Worm (Caenorhabditis elegans): ENCODE measurements around the gene klp-18.

DNA sequence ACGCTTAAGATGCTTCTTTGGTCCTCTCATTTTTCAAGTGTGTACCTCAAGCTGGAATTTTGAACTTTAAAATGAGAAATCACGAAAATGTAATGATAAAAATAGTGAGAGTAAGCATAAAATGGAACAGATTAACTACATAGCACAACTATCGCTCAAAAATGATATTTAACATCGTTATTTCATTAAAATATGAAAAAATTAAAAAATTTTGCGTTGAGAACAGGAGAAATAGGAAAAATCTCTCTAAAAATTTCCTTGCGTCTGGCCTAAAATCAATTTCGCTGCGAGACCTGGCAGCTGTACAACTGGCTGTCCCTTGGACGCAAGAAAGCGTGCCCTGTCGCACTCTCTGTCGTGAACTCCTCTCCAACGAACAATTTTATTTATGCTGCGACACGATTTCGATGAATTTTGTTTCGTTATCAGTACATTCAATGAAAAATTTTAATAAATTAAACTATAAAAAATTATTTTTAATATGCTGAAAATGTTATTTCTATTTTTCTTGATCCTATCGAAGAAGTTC lies 44.7 kb downstream of the klp-18 start, which contains the start of gene rps-4:
- TF ChIP-seq him-1 (tag; optimal IDR thresholded peaks at IDR 0.05): peak; percentile 56
- peak; percentile 97 for TF ChIP-seq W03F9.2 (tag; optimal IDR thresholded peaks at IDR 0.05)
- no peak for TF ChIP-seq dao-5 (tag; optimal IDR thresholded peaks at IDR 0.05)
